Fruit fly (Drosophila melanogaster): ENCODE results near the gene Vps15.
A peak's percentile ranks its signal among the peaks of the same experiment; 100 is the strongest.

Gene Vps15

dm6 chr3R:9239941-9240400 is 5.7 kb downstream of the Vps15 start (continued):
- TF ChIP-seq CG4424 (GFP tag; optimal IDR thresholded peaks at IDR 0.05) (no peak), D (optimal IDR thresholded peaks at IDR 0.05) (no peak), D (GFP tag; optimal IDR thresholded peaks at IDR 0.05) (no peak), Dip3 (GFP tag; optimal IDR thresholded peaks at IDR 0.05) (no peak), Dref (GFP tag; IDR thresholded peaks at IDR 0.05) (peak; percentile 82), seq (GFP tag; IDR thresholded peaks at IDR 0.05) (no peak), CG1647 (GFP tag; optimal IDR thresholded peaks at IDR 0.05) (no peak), CG7928 (GFP tag; optimal IDR thresholded peaks at IDR 0.05) (no peak), CG9727 (GFP tag; optimal IDR thresholded peaks at IDR 0.05) (peak; percentile 16), CG4617 (GFP tag; optimal IDR thresholded peaks at IDR 0.05; ENCODE audit: borderline replicate concordance) (peak; percentile 80), CG3838 (GFP tag; optimal IDR thresholded peaks at IDR 0.05) (no peak), CG9876 (GFP tag; optimal IDR thresholded peaks at IDR 0.05) (no peak), Hmx (GFP tag; optimal IDR thresholded peaks at IDR 0.05) (no peak), lab (GFP tag; optimal IDR thresholded peaks at IDR 0.05) (no peak), E2f1 (GFP tag; IDR thresholded peaks at IDR 0.05) (no peak), CG11085 (GFP tag; IDR thresholded peaks at IDR 0.05) (no peak), hb (GFP tag; IDR thresholded peaks at IDR 0.05; ENCODE audit: partially characterized antibody) (peak; percentile 58; the same call in 1 of the 3 replicates), CG17612 (GFP tag; IDR thresholded peaks at IDR 0.05) (no peak), CoRest (tag; optimal IDR thresholded peaks at IDR 0.05) (peak; percentile 5), CG14050 (GFP tag; IDR thresholded peaks at IDR 0.05) (no peak), Sox102F (GFP tag; optimal IDR thresholded peaks at IDR 0.05) (no peak), Mrtf (GFP tag; IDR thresholded peaks at IDR 0.05) (no peak), CG17802 (tag; optimal IDR thresholded peaks at IDR 0.05) (no peak), CG6654 (GFP tag; optimal IDR thresholded peaks at IDR 0.05) (no peak), sna (GFP tag; IDR thresholded peaks at IDR 0.05; ENCODE audit: partially characterized antibody) (peak; percentile 79), CG4730 (GFP tag; IDR thresholded peaks at IDR 0.05) (no peak), CG1792 (GFP tag; optimal IDR thresholded peaks at IDR 0.05) (no peak), CG6254 (GFP tag; optimal IDR thresholded peaks at IDR 0.05) (no peak), CG11398 (GFP tag; optimal IDR thresholded peaks at IDR 0.05) (no peak), fu2 (GFP tag; optimal IDR thresholded peaks at IDR 0.05) (no peak), HLH4C (GFP tag; IDR thresholded peaks at IDR 0.05; ENCODE audit: partially characterized antibody) (peak; percentile 88), bsh (GFP tag; optimal IDR thresholded peaks at IDR 0.05) (peak in 1 of 2 experiments; percentile 17), CG18262 (tag; optimal IDR thresholded peaks at IDR 0.05) (peak; percentile 25), CG17361 (GFP tag; IDR thresholded peaks at IDR 0.05) (peak; percentile 40; the same call in 2 of the 3 replicates), Optix (GFP tag; IDR thresholded peaks at IDR 0.05) (no peak), CG6765 (GFP tag; optimal IDR thresholded peaks at IDR 0.05) (no peak), cas (GFP tag; IDR thresholded peaks at IDR 0.05) (no peak), eyg (GFP tag; optimal IDR thresholded peaks at IDR 0.05) (no peak), CG34224 (GFP tag; IDR thresholded peaks at IDR 0.05; ENCODE audit: partially characterized antibody) (peak; percentile 85; the same call in 2 of the 3 replicates)

- TF ChIP-seq dpn (GFP tag; optimal IDR thresholded peaks at IDR 0.05) (peak in 1 of 2 experiments; percentile 37), C15 (GFP tag; IDR thresholded peaks at IDR 0.05) (no peak), CG13424 (tag; optimal IDR thresholded peaks at IDR 0.05) (peak; percentile 32), lola (GFP tag; optimal IDR thresholded peaks at IDR 0.05) (peak in 1 of 3 experiments; percentile 57), CG30020 (tag; optimal IDR thresholded peaks at IDR 0.05) (peak; percentile 67), nau (GFP tag; optimal IDR thresholded peaks at IDR 0.05) (no peak), CG4820 (GFP tag; optimal IDR thresholded peaks at IDR 0.05) (no peak), dati (GFP tag; IDR thresholded peaks at IDR 0.05) (no peak), gcm (GFP tag; optimal IDR thresholded peaks at IDR 0.05) (peak; percentile 5), CG17802 (tag; optimal IDR thresholded peaks at IDR 0.05) (no peak), CG17186 (GFP tag; optimal IDR thresholded peaks at IDR 0.05) (peak; percentile 75), Six4 (GFP tag; optimal IDR thresholded peaks at IDR 0.05) (peak; percentile 30), gem (tag; optimal IDR thresholded peaks at IDR 0.05) (peak; percentile 73)
Observed at dm6 chr3R:9237268-9238091, 8.2 kb downstream of the Vps15 start, which contains the start of gene pum. TSS of gene pum (minus strand) at chr3R:9237682.

Measured in whole organism, embryonic.